Worm (Caenorhabditis elegans) whole organism, mixed stage, embryonic: ENCODE results near the gene kap-1.

ENCODE experiments used
- mls-2 ChIP-seq: sonication (generic microtip); optimal IDR thresholded peaks from 2 replicates; lab custom pipeline; 2016; ENCODE audit warnings: mild to moderate bottlenecking, missing genetic modification characterization, moderate library complexity, missing compliant biosample characterization
- nhr-12 ChIP-seq: fragments of 150-350 bp; optimal IDR thresholded peaks from 2 replicates; lab custom pipeline; 2014; ENCODE audit warnings: missing biosample characterization, missing genetic modification characterization

- no peak for TF ChIP-seq mls-2
- no peak for TF ChIP-seq nhr-12 (tag; lab: Kevin White, UChicago)
These were observed 27.0 kb downstream of the kap-1 start, which contains the start of gene F08F8.11 for ce11 chrIII:7365602-7366001.
